Worm (Caenorhabditis elegans) whole organism, L2 larva: ENCODE measurements around the gene nlp-76.
A peak's percentile ranks its signal among the peaks of the same experiment; 100 is the strongest.

Source experiments
- F13H6.1 ChIP-seq: sonication (generic microtip); optimal IDR thresholded peaks from 2 replicates; lab custom pipeline; 2016; ENCODE audit warnings: missing genetic modification characterization, missing compliant biosample characterization
- Y55F3AM.14 ChIP-seq: fragments of 200-800 bp; sonication (Bioruptor generic); optimal IDR thresholded peaks from 2 replicates; lab custom pipeline; 2018; ENCODE audit warnings: mild to moderate bottlenecking, missing genetic modification characterization, missing compliant biosample characterization
- alr-1 ChIP-seq: fragments of 150-350 bp; optimal IDR thresholded peaks from 2 replicates; lab custom pipeline; 2014; ENCODE audit warnings: missing biosample characterization, missing genetic modification characterization
- ama-1 ChIP-seq: fragments of 150-350 bp; optimal IDR thresholded peaks from 2 replicates; lab custom pipeline; 2018; ENCODE audit warnings: inconsistent platforms
- blmp-1 ChIP-seq: sonication (generic microtip); optimal IDR thresholded peaks from 2 replicates; lab custom pipeline; 2017; ENCODE audit warnings: missing genetic modification characterization, mild to moderate bottlenecking, missing compliant biosample characterization, antibody characterized with exemption, moderate library complexity; ENCODE audit not compliant: insufficient read depth
- ceh-82 ChIP-seq: fragments of 150-350 bp; optimal IDR thresholded peaks from 2 replicates; lab custom pipeline; 2014; ENCODE audit warnings: missing biosample characterization, missing genetic modification characterization
- elt-1 ChIP-seq: fragments of 150-350 bp; optimal IDR thresholded peaks from 2 replicates; lab custom pipeline; 2014; ENCODE audit warnings: missing biosample characterization, missing genetic modification characterization
- gmeb-1 ChIP-seq: fragments of 150-350 bp; optimal IDR thresholded peaks from 2 replicates; lab custom pipeline; 2014; ENCODE audit warnings: missing biosample characterization, missing genetic modification characterization
- unc-39 ChIP-seq: fragments of 150-350 bp; optimal IDR thresholded peaks from 2 replicates; lab custom pipeline; 2014; ENCODE audit warnings: missing biosample characterization, missing genetic modification characterization
- unc-62 ChIP-seq: fragments of 150-350 bp; optimal IDR thresholded peaks from 2 replicates; lab custom pipeline; 2014; ENCODE audit warnings: missing biosample characterization, missing genetic modification reagents, missing genetic modification characterization
- ztf-11 ChIP-seq: sonication (generic microtip); optimal IDR thresholded peaks from 2 replicates; lab custom pipeline; 2017; ENCODE audit warnings: missing biosample characterization, missing genetic modification characterization

- TF ChIP-seq ceh-82 (tag; lab: Kevin White, UChicago) (no peak), ama-1 (lab: Kevin White, UChicago) (no peak), Y55F3AM.14 (GFP tag; lab: Kevin White, UChicago) (no peak), alr-1 (peak; percentile 12), unc-62 (GFP tag; lab: Kevin White, UChicago) (no peak), ztf-11 (tag; lab: Kevin White, UChicago) (no peak), blmp-1 (tag; lab: Kevin White, UChicago) (peak; percentile 79), F13H6.1 (peak; percentile 91), gmeb-1 (peak; percentile 18), unc-39 (tag; lab: Kevin White, UChicago) (no peak), elt-1 (tag; lab: Kevin White, UChicago) (no peak)
Observed at ce11 chrX:12670385-12670784, 6.7 kb upstream of the nlp-76 start.
